Worm (Caenorhabditis elegans) whole organism, late embryonic: ENCODE measurements around the gene C26D10.4.

ENCODE experiments used
- ama-1 ChIP-seq: fragments of 150-350 bp; optimal IDR thresholded peaks from 2 replicates; lab custom pipeline; 2014
- dmd-4 ChIP-seq: sonication (generic microtip); optimal IDR thresholded peaks from 2 replicates; lab custom pipeline; 2016; ENCODE audit warnings: borderline replicate concordance, missing genetic modification characterization, missing compliant biosample characterization
- nhr-11 ChIP-seq: fragments of 150-350 bp; optimal IDR thresholded peaks from 2 replicates; lab custom pipeline; 2014; ENCODE audit warnings: missing biosample characterization, missing genetic modification characterization
- sox-4 ChIP-seq: sonication (generic microtip); optimal IDR thresholded peaks from 2 replicates; lab custom pipeline; 2017; ENCODE audit warnings: mild to moderate bottlenecking, missing genetic modification characterization, inconsistent platforms, missing compliant biosample characterization
- unc-86 ChIP-seq: sonication (generic microtip); optimal IDR thresholded peaks from 2 replicates; lab custom pipeline; 2016; ENCODE audit warnings: missing genetic modification characterization, missing compliant biosample characterization

ce11 chrII:8321244-8321643 is 8.3 kb upstream of the C26D10.4 start, which contains the start of gene shw-1:
- TF ChIP-seq sox-4 (tag; lab: Kevin White, UChicago) (no peak), unc-86 (tag; lab: Kevin White, UChicago) (no peak), dmd-4 (tag; lab: Kevin White, UChicago) (no peak), ama-1 (lab: Kevin White, UChicago) (no peak), nhr-11 (tag; lab: Kevin White, UChicago) (no peak)
